Worm (Caenorhabditis elegans): ENCODE measurements around the gene B0281.3.

ce11 chrII:2277418-2277817 lies 29.4 kb upstream of the B0281.3 start, which contains the start of gene K09F6.15:
- TF ChIP-seq him-1 (tag; optimal IDR thresholded peaks at IDR 0.05) (no peak), W03F9.2 (tag; optimal IDR thresholded peaks at IDR 0.05) (no peak)

Measured in whole organism, L4/young adult.